Worm (Caenorhabditis elegans) whole organism, mixed stage, embryonic: ENCODE data around the gene F55G1.1.

ENCODE experiments used
- M03D4.4 ChIP-seq: sonication (generic microtip); optimal IDR thresholded peaks from 2 replicates; lab custom pipeline; 2017; ENCODE audit warnings: mild to moderate bottlenecking, missing genetic modification characterization, missing compliant biosample characterization
- bed-3 ChIP-seq: fragments of 200-800 bp; sonication (Bioruptor generic); optimal IDR thresholded peaks from 3 replicates; lab custom pipeline; 2018; ENCODE audit warnings: mild to moderate bottlenecking, missing genetic modification characterization, moderate library complexity, missing compliant biosample characterization
- blmp-1 ChIP-seq: fragments of 150-350 bp; optimal IDR thresholded peaks from 2 replicates; lab custom pipeline; 2014; ENCODE audit warnings: missing biosample characterization, missing genetic modification characterization
- ceh-39 ChIP-seq: fragments of 150-350 bp; optimal IDR thresholded peaks from 2 replicates; lab custom pipeline; 2014; ENCODE audit warnings: missing biosample characterization, missing genetic modification characterization
- ceh-43 ChIP-seq: fragments of 200-800 bp; sonication (Bioruptor generic); optimal IDR thresholded peaks from 2 replicates; lab custom pipeline; 2018; ENCODE audit warnings: mild to moderate bottlenecking, missing genetic modification characterization, moderate library complexity, missing compliant biosample characterization
- ceh-83 ChIP-seq: fragments of 200-800 bp; sonication (Bioruptor generic); optimal IDR thresholded peaks from 2 replicates; lab custom pipeline; 2018; ENCODE audit warnings: mild to moderate bottlenecking, missing genetic modification characterization, missing compliant biosample characterization
- ces-1 ChIP-seq: fragments of 150-350 bp; optimal IDR thresholded peaks from 2 replicates; lab custom pipeline; 2014; ENCODE audit warnings: missing biosample characterization, missing genetic modification reagents, missing genetic modification characterization
- cnd-1 ChIP-seq: fragments of 200-800 bp; sonication (Bioruptor generic); optimal IDR thresholded peaks from 2 replicates; lab custom pipeline; 2018; ENCODE audit warnings: mild to moderate bottlenecking, missing genetic modification characterization, missing compliant biosample characterization
- drap-1 ChIP-seq: fragments of 200-800 bp; sonication (Bioruptor generic); optimal IDR thresholded peaks from 3 replicates; lab custom pipeline; 2018; ENCODE audit warnings: mild to moderate bottlenecking, missing genetic modification characterization, missing compliant biosample characterization
- elt-1 ChIP-seq: sonication (generic microtip); optimal IDR thresholded peaks from 2 replicates; lab custom pipeline; 2017; ENCODE audit warnings: missing genetic modification characterization, mild to moderate bottlenecking, missing compliant biosample characterization, antibody characterized with exemption, moderate library complexity, borderline replicate concordance; ENCODE audit not compliant: insufficient read depth
- elt-3 ChIP-seq: fragments of 150-350 bp; optimal IDR thresholded peaks from 2 replicates; lab custom pipeline; 2014; ENCODE audit warnings: missing biosample characterization, missing genetic modification characterization
- flh-1 ChIP-seq: fragments of 200-800 bp; sonication (Bioruptor generic); optimal IDR thresholded peaks from 2 replicates; lab custom pipeline; 2018; ENCODE audit warnings: mild to moderate bottlenecking, missing genetic modification characterization, moderate library complexity, missing compliant biosample characterization
- ham-2 ChIP-seq: fragments of 200-800 bp; sonication (Bioruptor generic); optimal IDR thresholded peaks from 2 replicates; lab custom pipeline; 2018; ENCODE audit warnings: mild to moderate bottlenecking, missing genetic modification characterization, missing compliant biosample characterization
- hlh-1 ChIP-seq: fragments of 150-350 bp; optimal IDR thresholded peaks from 2 replicates; lab custom pipeline; 2014; ENCODE audit warnings: missing biosample characterization, missing genetic modification reagents, missing genetic modification characterization
- lin-13 ChIP-seq: fragments of 150-350 bp; optimal IDR thresholded peaks from 2 replicates; lab custom pipeline; 2014; ENCODE audit warnings: missing biosample characterization, missing genetic modification characterization
- lin-32 ChIP-seq: fragments of 200-800 bp; sonication (Bioruptor generic); optimal IDR thresholded peaks from 2 replicates; lab custom pipeline; 2018; ENCODE audit warnings: mild to moderate bottlenecking, missing genetic modification characterization, missing compliant biosample characterization
- lsy-2 ChIP-seq: fragments of 150-350 bp; optimal IDR thresholded peaks from 2 replicates; lab custom pipeline; 2014; ENCODE audit warnings: missing biosample characterization, missing genetic modification characterization
- mab-5 ChIP-seq: fragments of 150-350 bp; optimal IDR thresholded peaks from 2 replicates; lab custom pipeline; 2014; ENCODE audit warnings: missing biosample characterization, missing genetic modification characterization
- mls-2 ChIP-seq: sonication (generic microtip); optimal IDR thresholded peaks from 2 replicates; lab custom pipeline; 2016; ENCODE audit warnings: mild to moderate bottlenecking, missing genetic modification characterization, moderate library complexity, missing compliant biosample characterization
- nhr-12 ChIP-seq: fragments of 150-350 bp; optimal IDR thresholded peaks from 2 replicates; lab custom pipeline; 2014; ENCODE audit warnings: missing biosample characterization, missing genetic modification characterization
- nhr-2 ChIP-seq: fragments of 150-350 bp; optimal IDR thresholded peaks from 2 replicates; lab custom pipeline; 2014; ENCODE audit warnings: missing biosample characterization, missing genetic modification characterization
- nhr-237 ChIP-seq: fragments of 150-350 bp; optimal IDR thresholded peaks from 2 replicates; lab custom pipeline; 2014; ENCODE audit warnings: missing biosample characterization, missing genetic modification characterization
- nhr-76 ChIP-seq: sonication (generic microtip); optimal IDR thresholded peaks from 2 replicates; lab custom pipeline; 2017; ENCODE audit warnings: missing biosample characterization, missing genetic modification characterization
- pha-4 ChIP-seq: fragments of 150-350 bp; optimal IDR thresholded peaks from 2 replicates; lab custom pipeline; 2018; ENCODE audit warnings: missing biosample characterization, missing genetic modification reagents, missing genetic modification characterization
- sem-2 ChIP-seq: fragments of 200-800 bp; sonication (Bioruptor generic); optimal IDR thresholded peaks from 2 replicates; lab custom pipeline; 2018; ENCODE audit warnings: mild to moderate bottlenecking, missing genetic modification characterization, missing compliant biosample characterization
- snpc-4 ChIP-seq: fragments of 150-350 bp; optimal IDR thresholded peaks from 2 replicates; lab custom pipeline; 2014; ENCODE audit warnings: missing biosample characterization, missing genetic modification characterization
- sptf-1 ChIP-seq: sonication (generic microtip); optimal IDR thresholded peaks from 2 replicates; lab custom pipeline; 2017; ENCODE audit warnings: mild to moderate bottlenecking, missing genetic modification characterization, moderate library complexity, missing compliant biosample characterization
- tbx-8 ChIP-seq: fragments of 200-800 bp; sonication (Bioruptor generic); optimal IDR thresholded peaks from 2 replicates; lab custom pipeline; 2018; ENCODE audit warnings: mild to moderate bottlenecking, missing genetic modification characterization, moderate library complexity, missing compliant biosample characterization
- unc-120 ChIP-seq: sonication (generic microtip); optimal IDR thresholded peaks from 2 replicates; lab custom pipeline; 2017; ENCODE audit warnings: missing genetic modification characterization, missing compliant biosample characterization; ENCODE audit not compliant: poor library complexity, severe bottlenecking
- unc-39 ChIP-seq: fragments of 150-350 bp; optimal IDR thresholded peaks from 2 replicates; lab custom pipeline; 2014; ENCODE audit warnings: missing biosample characterization, missing genetic modification characterization
- unc-62 ChIP-seq: fragments of 150-350 bp; optimal IDR thresholded peaks from 2 replicates; lab custom pipeline; 2014; ENCODE audit warnings: missing biosample characterization, missing genetic modification reagents, missing genetic modification characterization
- zip-8 ChIP-seq: fragments of 150-350 bp; optimal IDR thresholded peaks from 2 replicates; lab custom pipeline; 2014; ENCODE audit warnings: missing biosample characterization, missing genetic modification characterization
- ztf-11 ChIP-seq: fragments of 150-350 bp; optimal IDR thresholded peaks from 2 replicates; lab custom pipeline; 2014; ENCODE audit warnings: missing biosample characterization, missing genetic modification characterization

Gene F55G1.1

ce11 chrIV:7512617-7513233, 21.2 kb downstream of the F55G1.1 start, which contains the start of the genes plc-4 and R05G6.4:
plc-4 (minus strand) TSS chrIV:7512667.
R05G6.4 (plus strand) TSS chrIV:7513233.
- TF ChIP-seq pha-4 (tag; lab: Kevin White, UChicago): no peak
- no peak for TF ChIP-seq blmp-1
- TF ChIP-seq ces-1 (GFP tag; lab: Kevin White, UChicago): peak; percentile 23
- peak; percentile 18 for TF ChIP-seq lsy-2 (tag; lab: Kevin White, UChicago)
- TF ChIP-seq unc-120 (tag; lab: Kevin White, UChicago): no peak

- no peak for TF ChIP-seq ceh-43 (GFP tag; lab: Kevin White, UChicago)
- TF ChIP-seq sem-2 (GFP tag; lab: Kevin White, UChicago): no peak
- no peak for TF ChIP-seq hlh-1
- TF ChIP-seq nhr-237 (tag; lab: Kevin White, UChicago): no peak
- no peak for TF ChIP-seq mls-2 (tag; lab: Kevin White, UChicago)
- no peak for TF ChIP-seq nhr-12
- no peak for TF ChIP-seq ztf-11 (tag; lab: Kevin White, UChicago)
- no peak for TF ChIP-seq flh-1
- no peak for TF ChIP-seq tbx-8 (GFP tag; lab: Kevin White, UChicago)
- TF ChIP-seq elt-1 (tag; lab: Kevin White, UChicago): no peak
- TF ChIP-seq cnd-1 (tag; lab: Kevin White, UChicago): no peak
- no peak for TF ChIP-seq nhr-76
- TF ChIP-seq unc-39: no peak
- no peak for TF ChIP-seq ces-1 (GFP tag; lab: Kevin White, UChicago)
- TF ChIP-seq zip-8: no peak
- TF ChIP-seq, all 35 proteins: peak for 0
Observed at ce11 chrIV:7516167-7516566, 24.6 kb downstream of the F55G1.1 start, which contains the start of the genes R05G6.9 and R05G6.3. R05G6.9 (minus strand) TSS chrIV:7516267. R05G6.3 (plus strand) TSS chrIV:7516552.

- no peak for TF ChIP-seq zip-8
- TF ChIP-seq ham-2 (GFP tag; lab: Kevin White, UChicago): no peak
- TF ChIP-seq ceh-39: no peak
Observed at ce11 chrIV:7520258-7520657, 28.7 kb downstream of the F55G1.1 start.

ce11 chrIV:7520841-7521240, 29.3 kb downstream of the F55G1.1 start:
- TF ChIP-seq unc-62 (GFP tag; lab: Kevin White, UChicago) (no peak), M03D4.4 (tag; lab: Kevin White, UChicago) (no peak), lin-13 (tag; lab: Kevin White, UChicago) (no peak), bed-3 (GFP tag; lab: Kevin White, UChicago) (no peak), snpc-4 (tag; lab: Kevin White, UChicago) (no peak), unc-39 (no peak), blmp-1 (no peak), sptf-1 (no peak), zip-8 (no peak), ceh-43 (GFP tag; lab: Kevin White, UChicago) (no peak), mab-5 (tag; lab: Kevin White, UChicago) (no peak), elt-3 (no peak), flh-1 (no peak), nhr-76 (no peak), drap-1 (no peak)

DNA sequence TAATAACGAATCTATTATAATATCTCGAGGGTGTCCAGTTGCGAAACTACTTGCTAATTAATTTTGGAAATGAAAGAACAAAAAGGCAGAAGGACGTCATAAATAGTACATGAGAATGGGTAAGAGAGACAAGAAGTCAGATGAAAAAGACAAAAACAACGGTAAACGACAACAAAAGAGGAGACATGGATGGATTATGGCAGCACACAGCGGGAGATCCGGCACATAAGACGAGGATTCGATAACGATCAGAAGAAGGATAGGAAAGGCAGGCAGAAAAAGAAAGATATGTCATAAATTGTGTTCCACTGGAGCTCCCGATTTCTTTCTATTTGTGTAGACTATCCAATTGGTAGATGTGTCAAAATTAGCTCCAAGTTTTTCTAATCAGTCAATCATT, 30.0 kb downstream of the F55G1.1 start:
- TF ChIP-seq mab-5 (tag; lab: Kevin White, UChicago) (no peak), ceh-83 (GFP tag; lab: Kevin White, UChicago) (no peak), pha-4 (tag; lab: Kevin White, UChicago) (no peak), unc-62 (GFP tag; lab: Kevin White, UChicago) (no peak), lin-32 (GFP tag; lab: Kevin White, UChicago) (no peak), mls-2 (tag; lab: Kevin White, UChicago) (peak; percentile 43), tbx-8 (GFP tag; lab: Kevin White, UChicago) (no peak), cnd-1 (tag; lab: Kevin White, UChicago) (no peak), elt-1 (tag; lab: Kevin White, UChicago) (peak; percentile 50), sem-2 (GFP tag; lab: Kevin White, UChicago) (no peak), nhr-2 (tag; lab: Kevin White, UChicago) (no peak), drap-1 (no peak)
- TF ChIP-seq, all 35 proteins: peak for 2
